Fruit fly (Drosophila melanogaster) whole organism, wandering third instar larva: ENCODE measurements around the gene Orc2.

Experiments
- Abd-B ChIP-seq: fragments of >200 bp; optimal IDR thresholded peaks from 2 replicates; lab custom pipeline; 2017; ENCODE audit warnings: missing biosample characterization, missing genetic modification characterization
- CG9705 ChIP-seq: fragments of 200-800 bp; sonication (Bioruptor generic); optimal IDR thresholded peaks from 2 replicates; lab custom pipeline; 2018; ENCODE audit warnings: missing biosample characterization, mild to moderate bottlenecking, missing genetic modification characterization
- CrebA ChIP-seq: fragments of 200-800 bp; sonication (Bioruptor generic); optimal IDR thresholded peaks from 2 replicates; lab custom pipeline; 2016; ENCODE audit warnings: missing biosample characterization, mild to moderate bottlenecking, missing genetic modification characterization, borderline replicate concordance
- Dfd ChIP-seq: fragments of >200 bp; optimal IDR thresholded peaks from 2 replicates; lab custom pipeline; 2017; ENCODE audit warnings: missing biosample characterization, missing genetic modification characterization
- Dif ChIP-seq: fragments of 200-275, 200-300 bp; sonication (Bioruptor generic); optimal IDR thresholded peaks from 2 replicates; lab custom pipeline; 2018; ENCODE audit warnings: missing biosample characterization, missing genetic modification characterization; ENCODE audit not compliant: partially characterized antibody
- GATAd ChIP-seq: sonication (Bioruptor generic); optimal IDR thresholded peaks from 2 replicates; lab custom pipeline; 2016; ENCODE audit warnings: missing biosample characterization, missing genetic modification characterization
- HLH106 ChIP-seq: fragments of 200-800 bp; optimal IDR thresholded peaks from 3 replicates; lab custom pipeline; 2019; ENCODE audit warnings: missing biosample characterization, mild to moderate bottlenecking, missing genetic modification characterization, moderate library complexity
- Hnf4 ChIP-seq: fragments of 200-800 bp; sonication (Bioruptor generic); optimal IDR thresholded peaks from 2 replicates; lab custom pipeline; 2016; ENCODE audit warnings: missing biosample characterization, mild to moderate bottlenecking, missing genetic modification characterization
- Hr78 ChIP-seq: fragments of >200 bp; optimal IDR thresholded peaks from 2 replicates; lab custom pipeline; 2017; ENCODE audit warnings: missing biosample characterization, missing genetic modification characterization
- Hr83 ChIP-seq: fragments of 200-300 bp; sonication (Bioruptor generic); optimal IDR thresholded peaks from 2 replicates; lab custom pipeline; 2016; ENCODE audit warnings: missing biosample characterization, mild to moderate bottlenecking, missing genetic modification characterization, moderate library complexity; ENCODE audit not compliant: poor library complexity, severe bottlenecking
- Jra ChIP-seq: sonication (Bioruptor generic); optimal IDR thresholded peaks from 2 replicates; lab custom pipeline; 2016; ENCODE audit warnings: missing biosample characterization, missing genetic modification characterization
- Mio ChIP-seq: sonication (Bioruptor generic); optimal IDR thresholded peaks from 2 replicates; lab custom pipeline; 2016; ENCODE audit warnings: missing biosample characterization, missing genetic modification characterization
- N ChIP-seq: fragments of >200 bp; optimal IDR thresholded peaks from 2 replicates; lab custom pipeline; 2018; ENCODE audit warnings: missing biosample characterization, missing external identifiers, missing genetic modification characterization
- OdsH ChIP-seq: fragments of 200-800 bp; sonication (Bioruptor generic); optimal IDR thresholded peaks from 2 replicates; lab custom pipeline; 2016; ENCODE audit warnings: missing biosample characterization, mild to moderate bottlenecking, missing genetic modification characterization
- Sp1 ChIP-seq: fragments of 200-800 bp; sonication (Bioruptor generic); optimal IDR thresholded peaks from 3 replicates; lab custom pipeline; 2019; ENCODE audit warnings: missing biosample characterization, mild to moderate bottlenecking, missing genetic modification characterization, moderate library complexity
- br ChIP-seq: fragments of 200-800 bp; sonication (Bioruptor generic); optimal IDR thresholded peaks from 2 replicates; lab custom pipeline; 2016; ENCODE audit warnings: missing biosample characterization, missing genetic modification characterization
- dl ChIP-seq, 2 experiments: fragments of 175-275, 200-275 bp in 1 of 2; fragments of 200-275 bp in 1 of 2; sonication (Bioruptor generic); optimal IDR thresholded peaks; lab custom pipeline; 2018; ENCODE audit warnings: mild to moderate bottlenecking in 2 of 2, missing biosample characterization in 2 of 2, missing genetic modification characterization in 2 of 2, moderate library complexity in 2 of 2; ENCODE audit not compliant: partially characterized antibody in 2 of 2, insufficient read depth in 1 of 2
- dmrt93B ChIP-seq: fragments of 200-800 bp; sonication (Bioruptor generic); optimal IDR thresholded peaks from 2 replicates; lab custom pipeline; 2018; ENCODE audit warnings: missing biosample characterization, mild to moderate bottlenecking, missing genetic modification characterization
- dsf ChIP-seq: sonication (Bioruptor generic); optimal IDR thresholded peaks from 2 replicates; lab custom pipeline; 2016; ENCODE audit warnings: missing biosample characterization, missing genetic modification characterization, borderline replicate concordance
- ey ChIP-seq: fragments of 200-800 bp; sonication (Bioruptor generic); optimal IDR thresholded peaks from 2 replicates; lab custom pipeline; 2016; ENCODE audit warnings: missing biosample characterization, missing genetic modification characterization
- foxo ChIP-seq, 2 experiments: fragments of 200-800 bp; sonication (Bioruptor generic); optimal IDR thresholded peaks; 2 replicates in 1 of 2; 3 replicates in 1 of 2; lab custom pipeline; 2016 to 2017; ENCODE audit warnings: missing biosample characterization in 2 of 2, missing genetic modification characterization in 2 of 2
- fru ChIP-seq: fragments of 200-800 bp; sonication (Bioruptor generic); optimal IDR thresholded peaks from 3 replicates; lab custom pipeline; 2016; ENCODE audit warnings: missing biosample characterization, mild to moderate bottlenecking, missing genetic modification characterization
- h ChIP-seq: fragments of 200-800 bp; sonication (Bioruptor generic); optimal IDR thresholded peaks from 3 replicates; lab custom pipeline; 2016; ENCODE audit warnings: missing biosample characterization, mild to moderate bottlenecking, missing genetic modification characterization
- lola ChIP-seq: fragments of >200 bp; optimal IDR thresholded peaks from 2 replicates; lab custom pipeline; 2017; ENCODE audit warnings: missing biosample characterization, missing genetic modification characterization
- pan ChIP-seq: fragments of >200 bp; optimal IDR thresholded peaks from 2 replicates; lab custom pipeline; 2017
- psq ChIP-seq: fragments of 200-800 bp; sonication (Bioruptor generic); optimal IDR thresholded peaks from 3 replicates; lab custom pipeline; 2017; ENCODE audit warnings: missing biosample characterization, mild to moderate bottlenecking, missing genetic modification characterization, moderate library complexity
- rgr ChIP-seq: fragments of 200-800 bp; sonication (Bioruptor generic); optimal IDR thresholded peaks from 3 replicates; lab custom pipeline; 2016; ENCODE audit warnings: missing biosample characterization, mild to moderate bottlenecking, missing genetic modification characterization
- sage ChIP-seq: fragments of 200-800 bp; sonication (Bioruptor generic); optimal IDR thresholded peaks from 2 replicates; lab custom pipeline; 2016; ENCODE audit warnings: missing biosample characterization, mild to moderate bottlenecking, missing genetic modification characterization
- sv ChIP-seq: fragments of 200-800 bp; sonication (Bioruptor generic); optimal IDR thresholded peaks from 3 replicates; lab custom pipeline; 2016; ENCODE audit warnings: missing biosample characterization, missing genetic modification characterization
- tai ChIP-seq: sonication (Bioruptor generic); optimal IDR thresholded peaks from 2 replicates; lab custom pipeline; 2016; ENCODE audit warnings: missing biosample characterization, missing genetic modification characterization

Gene Orc2

DNA sequence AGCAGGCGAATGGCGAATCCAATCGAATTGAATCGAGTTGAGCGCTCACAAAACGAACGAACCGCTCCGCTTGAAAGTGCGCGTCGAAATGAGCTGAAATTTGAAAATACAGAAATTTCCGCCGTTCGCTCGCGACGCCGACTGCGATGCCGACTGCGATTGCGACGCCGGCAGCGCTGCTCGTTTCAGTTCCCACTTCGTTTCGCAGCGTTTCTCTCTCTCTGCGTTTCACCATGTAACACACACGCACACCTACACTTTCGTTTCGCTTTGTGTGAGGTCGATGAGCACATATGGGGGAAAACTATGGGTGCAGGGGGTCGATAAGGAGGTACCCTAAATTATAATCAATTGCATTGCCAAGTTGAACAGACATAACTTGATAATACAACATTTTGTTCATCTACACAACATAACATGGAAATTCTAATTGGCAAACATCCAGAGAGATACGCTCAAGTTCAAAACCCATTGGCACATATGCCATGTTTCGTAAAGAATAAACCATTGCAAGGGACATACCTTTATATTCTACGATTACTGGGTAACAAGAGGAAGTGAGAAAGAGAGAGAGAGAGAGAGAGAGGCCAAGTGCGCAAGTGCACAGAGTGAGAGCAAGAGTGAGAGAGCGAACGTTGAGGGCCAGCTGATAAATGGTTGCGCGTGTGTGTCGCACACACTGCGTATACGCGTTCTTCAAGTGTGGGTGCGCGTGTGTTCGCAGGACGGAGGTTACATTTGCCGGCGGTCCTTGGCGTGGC lies 18.8 kb downstream of the Orc2 start (continued):
- TF ChIP-seq Jra = peak; percentile 81
- TF ChIP-seq dl (GFP tag; optimal IDR thresholded peaks at IDR 0.05; lab: Kevin White, UChicago; ENCODE audit: insufficient read depth in 1 of 2, partially characterized antibody in 2 of 2) = peak; percentile 86 to 97
- TF ChIP-seq foxo (GFP tag; optimal IDR thresholded peaks at IDR 0.05; lab: Kevin White, UChicago) = peak; percentile 69 to 97
- peak; percentile 93 for TF ChIP-seq HLH106 (tag; lab: Kevin White, UChicago)

DNA sequence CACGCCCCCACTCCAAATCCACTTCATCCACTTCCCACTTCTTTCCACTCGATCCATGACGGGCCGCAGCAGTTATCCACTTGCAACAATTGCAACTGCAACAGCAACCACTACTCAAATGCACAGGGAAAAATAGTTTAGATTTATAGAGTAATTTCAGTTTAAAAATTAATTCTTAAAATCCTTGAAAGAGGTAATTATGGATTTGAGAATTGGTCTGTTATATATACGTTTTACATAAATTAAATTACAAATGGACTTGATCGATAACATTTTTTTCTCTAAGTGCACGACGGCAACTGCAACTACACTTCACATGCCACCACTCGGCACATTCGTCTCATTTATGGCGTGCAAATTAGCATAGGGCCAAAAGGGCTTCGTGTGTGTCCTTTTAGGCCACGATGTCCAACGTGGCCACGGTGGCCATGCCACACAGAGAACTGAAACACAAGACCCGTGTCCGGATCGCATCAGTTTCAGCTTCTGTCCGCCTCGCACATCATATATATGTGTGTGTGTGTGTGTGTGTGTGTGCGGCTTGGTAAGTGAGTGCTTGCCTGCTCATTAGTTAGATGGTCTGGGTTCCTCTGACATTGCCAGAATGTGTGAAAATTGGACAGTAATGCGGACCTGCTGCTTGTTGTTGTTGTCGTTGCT lies 20.4 kb downstream of the Orc2 start:
- TF ChIP-seq sv (GFP tag; lab: Kevin White, UChicago) (peak; percentile 60), Abd-B (GFP tag; lab: Kevin White, UChicago) (no peak), Jra (peak; percentile 17), N (GFP tag; lab: Kevin White, UChicago) (no peak), Hnf4 (GFP tag; lab: Kevin White, UChicago) (peak; percentile 36), psq (GFP tag; lab: Kevin White, UChicago) (peak; percentile 25), OdsH (peak; percentile 29), CrebA (GFP tag; lab: Kevin White, UChicago) (no peak), dsf (GFP tag; lab: Kevin White, UChicago) (no peak), Hr78 (GFP tag; lab: Kevin White, UChicago) (no peak), Sp1 (GFP tag; lab: Kevin White, UChicago) (peak; percentile 57), pan (lab: Kevin White, UChicago) (no peak), h (GFP tag; lab: Kevin White, UChicago) (peak; percentile 66), ey (peak; percentile 44), GATAd (GFP tag; lab: Kevin White, UChicago) (no peak), Dfd (GFP tag; lab: Kevin White, UChicago) (peak; percentile 45), fru (GFP tag; lab: Kevin White, UChicago) (peak; percentile 72), foxo (GFP tag; optimal IDR thresholded peaks at IDR 0.05; lab: Kevin White, UChicago) (peak in 1 of 2 experiments; percentile 64), rgr (GFP tag; lab: Kevin White, UChicago) (peak; percentile 48), tai (GFP tag; lab: Kevin White, UChicago) (no peak), dmrt93B (GFP tag; lab: Kevin White, UChicago) (peak; percentile 20), HLH106 (tag; lab: Kevin White, UChicago) (peak; percentile 65), br (GFP tag; lab: Kevin White, UChicago) (peak; percentile 30)

DNA sequence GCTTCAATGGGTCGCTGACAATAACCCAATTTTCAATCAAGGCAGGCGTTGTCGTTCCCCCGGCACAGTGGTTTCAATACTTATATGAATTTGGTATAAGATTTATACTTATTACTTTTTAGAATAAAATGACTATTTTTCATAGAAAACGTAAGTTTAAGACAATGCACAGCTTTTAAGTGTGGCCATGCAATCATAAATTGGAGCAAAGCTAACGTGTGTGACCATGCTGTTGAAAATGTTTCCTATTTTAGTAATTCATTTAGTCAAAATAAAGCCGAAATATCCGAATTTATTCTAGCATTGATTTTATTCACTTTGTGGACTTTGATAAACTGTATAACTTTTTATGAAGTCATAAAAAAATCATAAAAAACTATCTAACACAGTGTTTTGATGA lies 22.0 kb downstream of the Orc2 start:
- TF ChIP-seq lola (GFP tag; lab: Kevin White, UChicago) = no peak
- TF ChIP-seq Hr83 = no peak
- no peak for TF ChIP-seq GATAd (GFP tag; lab: Kevin White, UChicago)

DNA sequence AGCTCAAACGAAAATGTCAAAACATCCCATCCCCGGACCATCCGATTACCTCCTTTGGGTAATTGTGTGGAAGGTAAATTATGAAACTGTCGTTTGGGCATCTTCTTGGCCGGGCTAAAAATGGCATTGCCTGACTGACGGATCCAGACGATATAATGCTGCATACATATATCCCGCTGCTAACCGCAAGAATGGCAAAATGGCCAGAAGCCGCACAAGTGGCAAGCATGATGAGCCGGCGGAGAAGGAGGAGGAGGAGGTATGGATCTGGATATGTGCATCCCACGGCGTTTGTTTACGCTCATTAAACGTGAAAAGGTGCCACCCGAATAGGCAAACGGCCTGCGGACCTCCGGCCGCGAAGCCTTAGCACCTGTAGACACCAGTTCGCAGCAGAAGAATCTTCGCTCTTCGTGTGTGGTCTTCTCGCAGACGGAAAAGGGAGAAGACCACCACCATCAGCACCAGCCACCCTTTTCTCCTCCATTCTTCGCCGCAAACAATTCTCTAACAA lies 24.3 kb downstream of the Orc2 start:
- TF ChIP-seq dsf (GFP tag; lab: Kevin White, UChicago) (no peak), Hnf4 (GFP tag; lab: Kevin White, UChicago) (no peak)

DNA sequence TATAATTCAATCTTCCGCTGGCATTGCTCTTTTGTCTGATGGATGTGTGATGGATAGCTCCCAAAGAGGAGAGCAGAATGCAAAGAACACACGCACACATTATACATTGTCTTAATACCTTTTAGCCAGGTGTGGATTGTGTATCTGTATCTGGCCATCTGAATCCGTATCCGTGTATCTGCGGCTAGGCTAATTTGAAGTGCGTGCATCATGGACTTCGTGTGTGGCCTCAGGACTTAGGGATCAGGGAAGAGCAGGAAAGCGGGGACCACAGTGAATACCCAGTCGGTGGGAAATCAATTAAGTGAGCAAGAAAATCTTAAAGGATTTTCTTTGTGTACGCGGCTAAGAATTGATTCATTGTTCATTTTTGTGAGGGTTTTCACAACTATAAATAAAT lies 24.8 kb downstream of the Orc2 start:
- TF ChIP-seq HLH106 (tag; lab: Kevin White, UChicago) (no peak), foxo (GFP tag; optimal IDR thresholded peaks at IDR 0.05; lab: Kevin White, UChicago) (no peak), tai (GFP tag; lab: Kevin White, UChicago) (no peak), Hr78 (GFP tag; lab: Kevin White, UChicago) (no peak), Mio (no peak), sage (GFP tag; lab: Kevin White, UChicago) (no peak), CG9705 (GFP tag; lab: Kevin White, UChicago) (no peak), psq (GFP tag; lab: Kevin White, UChicago) (no peak), Dif (GFP tag; lab: Kevin White, UChicago) (no peak)
